Worm (Caenorhabditis elegans) whole organism, mixed stage, embryonic: ENCODE data around the gene sre-47.

Experiments used
- ces-1 ChIP-seq: fragments of 150-350 bp; optimal IDR thresholded peaks from 2 replicates; lab custom pipeline; 2014; ENCODE audit warnings: missing biosample characterization, missing genetic modification reagents, missing genetic modification characterization
- elt-1 ChIP-seq: sonication (generic microtip); optimal IDR thresholded peaks from 2 replicates; lab custom pipeline; 2017; ENCODE audit warnings: missing genetic modification characterization, mild to moderate bottlenecking, missing compliant biosample characterization, antibody characterized with exemption, moderate library complexity, borderline replicate concordance; ENCODE audit not compliant: insufficient read depth
- elt-3 ChIP-seq: fragments of 150-350 bp; optimal IDR thresholded peaks from 2 replicates; lab custom pipeline; 2014; ENCODE audit warnings: missing biosample characterization, missing genetic modification characterization
- nhr-12 ChIP-seq: fragments of 150-350 bp; optimal IDR thresholded peaks from 2 replicates; lab custom pipeline; 2014; ENCODE audit warnings: missing biosample characterization, missing genetic modification characterization
- nhr-2 ChIP-seq: fragments of 150-350 bp; optimal IDR thresholded peaks from 2 replicates; lab custom pipeline; 2014; ENCODE audit warnings: missing biosample characterization, missing genetic modification characterization
- nhr-76 ChIP-seq: sonication (generic microtip); optimal IDR thresholded peaks from 2 replicates; lab custom pipeline; 2017; ENCODE audit warnings: missing biosample characterization, missing genetic modification characterization
- pha-4 ChIP-seq: fragments of 150-350 bp; optimal IDR thresholded peaks from 2 replicates; lab custom pipeline; 2018; ENCODE audit warnings: missing biosample characterization, missing genetic modification reagents, missing genetic modification characterization
- snpc-4 ChIP-seq: fragments of 150-350 bp; optimal IDR thresholded peaks from 2 replicates; lab custom pipeline; 2014; ENCODE audit warnings: missing biosample characterization, missing genetic modification characterization

DNA sequence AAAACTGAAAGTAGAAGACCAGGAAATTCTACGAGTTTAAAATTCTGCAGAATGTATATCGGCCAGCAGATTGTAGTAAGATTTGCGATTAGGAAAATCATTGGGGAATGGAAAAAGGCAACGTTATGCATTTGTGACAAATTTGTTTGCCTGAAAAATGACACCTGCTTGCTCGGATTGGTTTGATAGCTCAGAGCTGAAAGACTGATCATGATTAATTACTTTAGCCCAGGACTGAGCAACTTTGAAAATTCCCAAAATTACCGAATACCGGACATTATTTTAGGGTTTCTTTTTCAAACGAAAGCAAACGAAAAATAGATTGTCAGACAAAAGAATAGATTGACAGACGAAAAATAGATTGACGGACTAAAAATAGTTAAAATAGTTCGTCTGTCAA lies at the start of gene sre-47:
- TF ChIP-seq nhr-2, result no peak
- no peak for TF ChIP-seq nhr-12
- TF ChIP-seq pha-4, result no peak
- no peak for TF ChIP-seq snpc-4 (tag; lab: Kevin White, UChicago)
- no peak for TF ChIP-seq elt-3 (tag; lab: Kevin White, UChicago)
- TF ChIP-seq elt-1 (tag; lab: Kevin White, UChicago), result no peak
- no peak for TF ChIP-seq nhr-76 (tag; lab: Kevin White, UChicago)
- TF ChIP-seq ces-1 (GFP tag; lab: Kevin White, UChicago), result no peak
